Worm (Caenorhabditis elegans) whole organism, mixed stage, embryonic: ENCODE results near the gene dpy-2.

Experiments used
- ceh-39 ChIP-seq: fragments of 150-350 bp; optimal IDR thresholded peaks from 2 replicates; lab custom pipeline; 2014; ENCODE audit warnings: missing biosample characterization, missing genetic modification characterization
- ceh-83 ChIP-seq: fragments of 200-800 bp; sonication (Bioruptor generic); optimal IDR thresholded peaks from 2 replicates; lab custom pipeline; 2018; ENCODE audit warnings: mild to moderate bottlenecking, missing genetic modification characterization, missing compliant biosample characterization
- ces-1 ChIP-seq: fragments of 150-350 bp; optimal IDR thresholded peaks from 2 replicates; lab custom pipeline; 2014; ENCODE audit warnings: missing biosample characterization, missing genetic modification reagents, missing genetic modification characterization
- hlh-1 ChIP-seq: fragments of 150-350 bp; optimal IDR thresholded peaks from 2 replicates; lab custom pipeline; 2014; ENCODE audit warnings: missing biosample characterization, missing genetic modification reagents, missing genetic modification characterization
- mep-1 ChIP-seq: fragments of 150-350 bp; optimal IDR thresholded peaks from 2 replicates; lab custom pipeline; 2017; ENCODE audit warnings: missing biosample characterization, missing genetic modification reagents, missing genetic modification characterization, inconsistent platforms
- nhr-12 ChIP-seq: fragments of 150-350 bp; optimal IDR thresholded peaks from 2 replicates; lab custom pipeline; 2014; ENCODE audit warnings: missing biosample characterization, missing genetic modification characterization
- nhr-237 ChIP-seq: fragments of 150-350 bp; optimal IDR thresholded peaks from 2 replicates; lab custom pipeline; 2014; ENCODE audit warnings: missing biosample characterization, missing genetic modification characterization
- nhr-76 ChIP-seq: sonication (generic microtip); optimal IDR thresholded peaks from 2 replicates; lab custom pipeline; 2017; ENCODE audit warnings: missing biosample characterization, missing genetic modification characterization

DNA sequence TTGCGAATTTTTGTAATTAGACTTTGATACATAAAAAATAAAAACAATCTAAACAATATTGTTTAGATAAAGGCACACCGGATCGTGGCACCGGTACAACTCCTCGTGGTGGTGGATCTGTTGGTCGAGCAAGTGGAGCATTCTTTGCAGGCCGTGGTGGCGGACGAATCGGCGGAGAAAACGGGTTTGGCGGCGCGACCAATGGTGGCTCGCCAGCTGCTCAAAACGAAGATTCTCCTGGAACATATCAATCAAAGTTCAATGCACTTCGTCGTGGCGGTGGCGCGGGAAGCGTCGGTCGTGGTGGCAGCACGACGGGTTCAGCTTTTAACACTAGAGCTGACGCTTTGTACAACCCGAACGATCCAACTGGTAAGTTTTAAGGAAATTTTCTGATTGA lies 28.1 kb upstream of the dpy-2 start:
- TF ChIP-seq ceh-39 (tag; lab: Kevin White, UChicago) (no peak), ceh-83 (GFP tag; lab: Kevin White, UChicago) (no peak), nhr-12 (no peak), mep-1 (tag; lab: Kevin White, UChicago) (no peak), ces-1 (GFP tag; lab: Kevin White, UChicago) (no peak), nhr-237 (no peak), hlh-1 (tag; lab: Kevin White, UChicago) (no peak), nhr-76 (tag; lab: Kevin White, UChicago) (no peak)
